Worm (Caenorhabditis elegans) whole organism, late embryonic: ENCODE measurements around the gene Y69A2AR.23.

Experiments
- F13H6.1 ChIP-seq: sonication (generic microtip); optimal IDR thresholded peaks from 2 replicates; lab custom pipeline; 2016; ENCODE audit warnings: missing genetic modification characterization, missing compliant biosample characterization
- T23F11.4 ChIP-seq: fragments of 200-800 bp; sonication (Bioruptor generic); optimal IDR thresholded peaks from 2 replicates; lab custom pipeline; 2018; ENCODE audit warnings: mild to moderate bottlenecking, missing genetic modification characterization, missing compliant biosample characterization
- ahr-1 ChIP-seq: sonication (generic microtip); optimal IDR thresholded peaks from 2 replicates; lab custom pipeline; 2016; ENCODE audit warnings: missing genetic modification characterization, missing compliant biosample characterization
- ama-1 ChIP-seq: fragments of 150-350 bp; optimal IDR thresholded peaks from 2 replicates; lab custom pipeline; 2014
- ceh-18 ChIP-seq: sonication (generic microtip); optimal IDR thresholded peaks from 2 replicates; lab custom pipeline; 2016; ENCODE audit warnings: missing genetic modification characterization, missing compliant biosample characterization
- ceh-19 ChIP-seq: fragments of 200-800 bp; sonication (Bioruptor generic); optimal IDR thresholded peaks from 2 replicates; lab custom pipeline; 2018; ENCODE audit warnings: mild to moderate bottlenecking, missing genetic modification characterization, missing compliant biosample characterization
- ceh-2 ChIP-seq: sonication (generic microtip); optimal IDR thresholded peaks from 2 replicates; lab custom pipeline; 2016; ENCODE audit warnings: missing genotype, missing genetic modification characterization, missing compliant biosample characterization
- ceh-24 ChIP-seq: sonication (generic microtip); optimal IDR thresholded peaks from 2 replicates; lab custom pipeline; 2016; ENCODE audit warnings: mild to moderate bottlenecking, missing genetic modification characterization, missing compliant biosample characterization
- ceh-31 ChIP-seq: sonication (generic microtip); optimal IDR thresholded peaks from 2 replicates; lab custom pipeline; 2016; ENCODE audit warnings: missing genetic modification characterization, missing compliant biosample characterization
- ceh-45 ChIP-seq: fragments of 200-800 bp; sonication (Bioruptor generic); IDR thresholded peaks from 2 replicates; pipeline ENCODE4 v1.3.6; 2022; ENCODE audit warnings: missing genetic modification reagents, missing genetic modification characterization, missing compliant biosample characterization
- ceh-48 ChIP-seq: sonication (generic microtip); optimal IDR thresholded peaks from 2 replicates; lab custom pipeline; 2016; ENCODE audit warnings: missing genetic modification characterization, inconsistent platforms, missing compliant biosample characterization
- che-1 ChIP-seq: sonication (generic microtip); optimal IDR thresholded peaks from 2 replicates; lab custom pipeline; 2016; ENCODE audit warnings: mild to moderate bottlenecking, missing genetic modification characterization, missing compliant biosample characterization
- dmd-4 ChIP-seq: sonication (generic microtip); optimal IDR thresholded peaks from 2 replicates; lab custom pipeline; 2016; ENCODE audit warnings: borderline replicate concordance, missing genetic modification characterization, missing compliant biosample characterization
- dve-1 ChIP-seq: sonication (generic microtip); optimal IDR thresholded peaks from 2 replicates; lab custom pipeline; 2017; ENCODE audit warnings: antibody characterized with exemption, mild to moderate bottlenecking, missing genetic modification characterization, missing compliant biosample characterization
- elt-2 ChIP-seq: sonication (generic microtip); optimal IDR thresholded peaks from 2 replicates; lab custom pipeline; 2016; ENCODE audit warnings: missing genetic modification reagents, missing genetic modification characterization, missing compliant biosample characterization
- ets-4 ChIP-seq: sonication (generic microtip); optimal IDR thresholded peaks from 2 replicates; lab custom pipeline; 2016; ENCODE audit warnings: missing genetic modification characterization, missing compliant biosample characterization
- fkh-10 ChIP-seq: fragments of 150-350 bp; optimal IDR thresholded peaks from 2 replicates; lab custom pipeline; 2014; ENCODE audit warnings: missing biosample characterization, missing genetic modification reagents, missing genetic modification characterization
- fkh-6 ChIP-seq: sonication (generic microtip); optimal IDR thresholded peaks from 2 replicates; lab custom pipeline; 2016; ENCODE audit warnings: missing genetic modification characterization, missing compliant biosample characterization
- gmeb-2 ChIP-seq: sonication (generic microtip); optimal IDR thresholded peaks from 2 replicates; lab custom pipeline; 2016; ENCODE audit warnings: missing genetic modification characterization, inconsistent platforms, missing compliant biosample characterization
- hlh-13 ChIP-seq: fragments of 200-800 bp; sonication (Bioruptor generic); optimal IDR thresholded peaks from 2 replicates; lab custom pipeline; 2018; ENCODE audit warnings: mild to moderate bottlenecking, missing genetic modification characterization, missing compliant biosample characterization
- hlh-30 ChIP-seq: sonication (generic microtip); optimal IDR thresholded peaks from 2 replicates; lab custom pipeline; 2017; ENCODE audit warnings: antibody characterized with exemption, missing genetic modification characterization, missing compliant biosample characterization; ENCODE audit not compliant: insufficient read depth
- mec-3 ChIP-seq: sonication (generic microtip); optimal IDR thresholded peaks from 2 replicates; lab custom pipeline; 2016; ENCODE audit warnings: borderline replicate concordance, missing genetic modification characterization, missing compliant biosample characterization
- nfya-1 ChIP-seq: sonication (generic microtip); optimal IDR thresholded peaks from 2 replicates; lab custom pipeline; 2017; ENCODE audit warnings: missing genetic modification characterization, mild to moderate bottlenecking, missing compliant biosample characterization, antibody characterized with exemption, moderate library complexity
- nhr-11 ChIP-seq: fragments of 150-350 bp; optimal IDR thresholded peaks from 2 replicates; lab custom pipeline; 2014; ENCODE audit warnings: missing biosample characterization, missing genetic modification characterization
- nhr-232 ChIP-seq: sonication (generic microtip); optimal IDR thresholded peaks from 2 replicates; lab custom pipeline; 2016; ENCODE audit warnings: missing genetic modification characterization, missing compliant biosample characterization
- npax-4 ChIP-seq: sonication (generic microtip); optimal IDR thresholded peaks from 2 replicates; lab custom pipeline; 2016; ENCODE audit warnings: missing genetic modification characterization, missing compliant biosample characterization
- odd-2 ChIP-seq: sonication (generic microtip); optimal IDR thresholded peaks from 2 replicates; lab custom pipeline; 2017; ENCODE audit warnings: antibody characterized with exemption, mild to moderate bottlenecking, missing genetic modification characterization, missing compliant biosample characterization
- pag-3 ChIP-seq: sonication (generic microtip); optimal IDR thresholded peaks from 2 replicates; lab custom pipeline; 2016; ENCODE audit warnings: missing compliant biosample characterization, missing genetic modification characterization, borderline replicate concordance
- pat-9 ChIP-seq: fragments of 200-800 bp; sonication (Bioruptor generic); optimal IDR thresholded peaks from 2 replicates; lab custom pipeline; 2018; ENCODE audit warnings: mild to moderate bottlenecking, missing genetic modification characterization, moderate library complexity, missing compliant biosample characterization
- pax-1 ChIP-seq: fragments of 150-350 bp; optimal IDR thresholded peaks from 2 replicates; lab custom pipeline; 2014; ENCODE audit warnings: missing biosample characterization, missing genetic modification characterization
- pha-2 ChIP-seq: sonication (generic microtip); optimal IDR thresholded peaks from 2 replicates; lab custom pipeline; 2017; ENCODE audit warnings: mild to moderate bottlenecking, missing genetic modification characterization, missing compliant biosample characterization
- pha-4 ChIP-seq: fragments of 150-350 bp; optimal IDR thresholded peaks from 2 replicates; lab custom pipeline; 2018; ENCODE audit warnings: missing biosample characterization, missing genetic modification reagents, missing genetic modification characterization
- pqm-1 ChIP-seq: sonication (generic microtip); optimal IDR thresholded peaks from 2 replicates; lab custom pipeline; 2016; ENCODE audit warnings: missing genetic modification characterization, missing compliant biosample characterization
- pros-1 ChIP-seq: fragments of 150-350 bp; optimal IDR thresholded peaks from 2 replicates; lab custom pipeline; 2014; ENCODE audit warnings: missing biosample characterization, missing genetic modification reagents, missing genetic modification characterization
- ref-2 ChIP-seq: sonication (generic microtip); optimal IDR thresholded peaks from 2 replicates; lab custom pipeline; 2016; ENCODE audit warnings: missing genetic modification characterization, missing compliant biosample characterization
- sdc-2 ChIP-seq: sonication (generic microtip); optimal IDR thresholded peaks from 2 replicates; lab custom pipeline; 2016; ENCODE audit warnings: missing genotype, missing genetic modification characterization, missing compliant biosample characterization
- sox-4 ChIP-seq: sonication (generic microtip); optimal IDR thresholded peaks from 2 replicates; lab custom pipeline; 2017; ENCODE audit warnings: mild to moderate bottlenecking, missing genetic modification characterization, inconsistent platforms, missing compliant biosample characterization
- syd-9 ChIP-seq: sonication (generic microtip); optimal IDR thresholded peaks from 2 replicates; lab custom pipeline; 2016; ENCODE audit warnings: mild to moderate bottlenecking, missing genetic modification characterization, moderate library complexity, missing compliant biosample characterization
- tbx-2 ChIP-seq: sonication (generic microtip); optimal IDR thresholded peaks from 2 replicates; lab custom pipeline; 2016; ENCODE audit warnings: missing genetic modification characterization, missing compliant biosample characterization
- tbx-7 ChIP-seq: sonication (generic microtip); optimal IDR thresholded peaks from 2 replicates; lab custom pipeline; 2016; ENCODE audit warnings: missing genotype, missing genetic modification characterization, missing compliant biosample characterization
- ttx-3 ChIP-seq: sonication (generic microtip); optimal IDR thresholded peaks from 2 replicates; lab custom pipeline; 2016; ENCODE audit warnings: missing genetic modification reagents, missing genetic modification characterization, missing compliant biosample characterization
- unc-3 ChIP-seq, 2 experiments: fragments of 200-800 bp in 1 of 2; sonication (Bioruptor generic) in 1 of 2; sonication (generic microtip) in 1 of 2; conservative IDR thresholded peaks in 1 of 2; optimal IDR thresholded peaks in 1 of 2; 2 replicates each; pipeline versions ENCODE4 v1.3.6 to Lab custom; 2016 to 2022; ENCODE audit warnings: missing compliant biosample characterization in 2 of 2, missing genetic modification characterization in 2 of 2, missing genetic modification reagents in 1 of 2
- unc-86 ChIP-seq: sonication (generic microtip); optimal IDR thresholded peaks from 2 replicates; lab custom pipeline; 2016; ENCODE audit warnings: missing genetic modification characterization, missing compliant biosample characterization
- ztf-16 ChIP-seq: sonication (generic microtip); optimal IDR thresholded peaks from 2 replicates; lab custom pipeline; 2017; ENCODE audit warnings: missing genetic modification characterization, missing compliant biosample characterization

Gene Y69A2AR.23

DNA sequence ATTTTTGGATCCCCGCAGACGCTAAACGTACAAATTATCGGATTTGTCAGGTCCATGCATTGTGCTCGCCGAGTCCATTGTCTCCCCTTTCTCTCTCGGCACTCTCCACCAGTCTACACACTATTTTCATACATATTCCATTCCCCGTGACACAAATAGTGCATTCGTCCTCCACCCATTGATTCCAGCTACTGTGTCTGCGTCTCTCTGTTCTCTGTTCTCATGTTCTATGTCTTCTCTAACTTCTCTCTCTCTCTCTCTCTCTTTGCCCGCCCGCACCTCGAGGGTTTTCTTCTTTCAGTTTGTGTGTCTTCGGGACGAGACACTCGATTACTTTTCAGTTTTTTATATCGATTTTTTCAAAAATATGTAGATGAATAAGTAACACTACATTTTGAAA is 48.1 kb upstream of the Y69A2AR.23 start (continued):
- TF ChIP-seq pag-3 (tag; lab: Kevin White, UChicago) (no peak), elt-2 (tag; lab: Kevin White, UChicago) (no peak), ttx-3 (no peak), ceh-24 (tag; lab: Kevin White, UChicago) (no peak), pha-4 (tag; lab: Kevin White, UChicago) (no peak), gmeb-2 (tag; lab: Kevin White, UChicago) (no peak), ceh-45 (GFP tag; lab: Robert Waterston, UW) (no peak), ets-4 (tag; lab: Kevin White, UChicago) (no peak), pqm-1 (tag; lab: Kevin White, UChicago) (no peak), dmd-4 (tag; lab: Kevin White, UChicago) (no peak), pax-1 (tag; lab: Kevin White, UChicago) (no peak), nfya-1 (peak; percentile 83), pros-1 (tag; lab: Kevin White, UChicago) (peak; percentile 16), ceh-31 (tag; lab: Kevin White, UChicago) (peak; percentile 90), npax-4 (tag; lab: Kevin White, UChicago) (no peak), nhr-232 (tag; lab: Kevin White, UChicago) (no peak), ama-1 (lab: Kevin White, UChicago) (no peak), T23F11.4 (GFP tag; lab: Kevin White, UChicago) (no peak), tbx-7 (tag; lab: Kevin White, UChicago) (no peak), hlh-13 (GFP tag; lab: Kevin White, UChicago) (no peak), dve-1 (tag; lab: Kevin White, UChicago) (no peak), fkh-6 (tag; lab: Kevin White, UChicago) (peak; percentile 19), F13H6.1 (no peak), sox-4 (tag; lab: Kevin White, UChicago) (no peak), nhr-11 (tag; lab: Kevin White, UChicago) (no peak), ahr-1 (tag; lab: Kevin White, UChicago) (no peak), ceh-48 (tag; lab: Kevin White, UChicago) (peak; percentile 79)

DNA sequence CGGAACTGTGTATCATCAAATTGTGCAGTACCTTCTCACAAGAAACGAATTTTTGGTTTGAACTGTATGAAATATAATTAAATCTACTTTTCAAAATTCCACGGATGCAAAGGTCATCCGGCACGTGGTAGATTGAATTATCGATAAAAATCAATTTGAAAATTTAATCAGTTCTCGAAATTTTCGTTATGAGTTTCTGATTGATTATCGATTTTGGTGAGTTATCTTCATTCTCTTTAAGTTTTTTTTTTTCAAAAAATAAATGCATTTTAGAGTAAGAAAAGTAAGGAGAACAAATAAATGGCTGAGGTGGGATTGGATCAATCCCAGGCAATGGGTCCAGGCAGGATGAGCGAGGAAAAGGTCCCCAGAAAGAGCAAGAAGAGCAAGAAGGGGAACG is 45.9 kb upstream of the Y69A2AR.23 start, which contains the start of gene Y69A2AR.47:
Gene Y69A2AR.47 (plus strand): TSS at position 301 of the 400 bp plus-strand sequence.
- TF ChIP-seq pag-3 (tag; lab: Kevin White, UChicago) (no peak), sdc-2 (tag; lab: Kevin White, UChicago) (no peak), syd-9 (tag; lab: Kevin White, UChicago) (no peak), ztf-16 (no peak), ahr-1 (tag; lab: Kevin White, UChicago) (no peak), ama-1 (lab: Kevin White, UChicago) (no peak), ref-2 (tag; lab: Kevin White, UChicago) (no peak), ceh-2 (no peak), pqm-1 (tag; lab: Kevin White, UChicago) (no peak), tbx-2 (no peak), pha-2 (no peak), odd-2 (tag; lab: Kevin White, UChicago) (no peak), fkh-10 (no peak), hlh-30 (tag; lab: Kevin White, UChicago) (no peak), sox-4 (tag; lab: Kevin White, UChicago) (no peak)

DNA sequence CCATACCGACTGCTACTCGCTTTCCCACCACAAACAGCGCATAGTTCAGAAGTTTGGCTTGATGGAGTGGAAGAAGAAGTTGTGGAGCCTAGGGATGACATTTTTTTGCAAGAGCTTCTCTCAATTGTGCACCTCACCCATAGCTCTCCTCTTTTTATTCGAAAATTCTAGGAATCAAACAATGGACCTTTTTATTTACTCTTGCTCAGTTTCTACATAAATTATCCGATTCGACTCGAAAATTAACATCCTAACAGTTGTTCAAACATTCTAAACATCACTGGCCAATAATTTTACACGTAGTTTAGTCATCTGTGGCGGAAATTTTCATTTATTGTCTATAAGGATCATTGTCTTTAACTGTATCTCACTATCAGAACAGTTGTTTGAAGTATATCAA is 30.0 kb upstream of the Y69A2AR.23 start, which contains the start of gene nhr-242:
Gene nhr-242 (minus strand): TSS at position 101 of the 400 bp plus-strand sequence.
- no peak for TF ChIP-seq ceh-18 (tag; lab: Kevin White, UChicago)
- TF ChIP-seq ceh-19 = no peak
- TF ChIP-seq pat-9 (tag; lab: Kevin White, UChicago) = no peak
- no peak for TF ChIP-seq ceh-48 (tag; lab: Kevin White, UChicago)
- TF ChIP-seq syd-9 (tag; lab: Kevin White, UChicago) = no peak
- no peak for TF ChIP-seq tbx-7 (tag; lab: Kevin White, UChicago)
- TF ChIP-seq hlh-13 (GFP tag; lab: Kevin White, UChicago) = no peak
- TF ChIP-seq pha-4 (tag; lab: Kevin White, UChicago) = no peak
- TF ChIP-seq unc-3 (GFP tag; conservative IDR thresholded peaks at IDR 0.05; lab: Robert Waterston, UW) = no peak
- TF ChIP-seq unc-3 (tag; optimal IDR thresholded peaks at IDR 0.05; lab: Kevin White, UChicago) = no peak
- no peak for TF ChIP-seq odd-2 (tag; lab: Kevin White, UChicago)
- TF ChIP-seq unc-86 (tag; lab: Kevin White, UChicago) = no peak
- no peak for TF ChIP-seq che-1 (tag; lab: Kevin White, UChicago)
- TF ChIP-seq mec-3 (tag; lab: Kevin White, UChicago) = no peak
